Fruit fly (Drosophila melanogaster): Measurements from ENCODE around the gene CG17544.
A peak's percentile ranks its signal among the peaks of the same experiment; 100 is the strongest.

CG17544 gene

DNA sequence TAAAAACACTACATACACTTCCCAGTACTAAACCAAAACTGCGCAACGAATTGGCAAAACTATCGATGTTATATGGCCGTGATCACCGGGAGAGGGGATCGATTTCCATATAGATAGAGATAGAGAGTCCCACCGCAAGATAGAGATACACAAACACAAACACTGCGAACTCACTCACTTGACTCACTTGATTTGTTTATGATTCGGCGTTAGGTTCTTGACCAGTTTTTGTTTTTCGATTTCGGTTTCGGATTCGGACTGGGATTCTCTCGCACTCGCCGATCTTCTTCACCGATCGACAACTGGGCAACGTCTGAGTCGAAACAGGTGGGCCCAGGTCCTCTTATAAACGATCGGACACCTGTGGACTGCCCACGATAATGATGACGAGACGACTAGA, 8.5 kb downstream of the CG17544 start, which contains the start of gene CG17549 (continued):
- TF ChIP-seq NC2β (GFP tag; optimal IDR thresholded peaks at IDR 0.05) (no peak), CG4328 (GFP tag; optimal IDR thresholded peaks at IDR 0.05) (no peak), CG9817 (tag; optimal IDR thresholded peaks at IDR 0.05) (no peak), CG10147 (GFP tag; optimal IDR thresholded peaks at IDR 0.05) (no peak), Deaf1 (tag; optimal IDR thresholded peaks at IDR 0.05) (peak; percentile 72), CG9932 (GFP tag; IDR thresholded peaks at IDR 0.05) (0 out of 2 replicates have a peak, but pooled peaks have one; percentile 23), sug (tag; optimal IDR thresholded peaks at IDR 0.05) (peak; percentile 58), btn (GFP tag; optimal IDR thresholded peaks at IDR 0.05) (no peak), HLH4C (GFP tag; IDR thresholded peaks at IDR 0.05; ENCODE audit: partially characterized antibody) (no peak), lab (GFP tag; optimal IDR thresholded peaks at IDR 0.05) (peak; percentile 6), bbx (GFP tag; IDR thresholded peaks at IDR 0.05; ENCODE audit: partially characterized antibody) (0 out of 2 replicates have a peak, but pooled peaks have one; percentile 17), twi (tag; optimal IDR thresholded peaks at IDR 0.05) (no peak), zen (tag; optimal IDR thresholded peaks at IDR 0.05) (no peak), stc (GFP tag; IDR thresholded peaks at IDR 0.05) (no peak), B-H2 (GFP tag; optimal IDR thresholded peaks at IDR 0.05) (peak; percentile 48), z (GFP tag; IDR thresholded peaks at IDR 0.05) (peak; percentile 84), CG30403 (GFP tag; optimal IDR thresholded peaks at IDR 0.05) (no peak), CG13775 (GFP tag; optimal IDR thresholded peaks at IDR 0.05) (no peak), mirr (GFP tag; optimal IDR thresholded peaks at IDR 0.05) (peak; percentile 13), Dref (GFP tag; IDR thresholded peaks at IDR 0.05) (no peak), CG34376 (GFP tag; optimal IDR thresholded peaks at IDR 0.05) (peak; percentile 80), Ravus (GFP tag; IDR thresholded peaks at IDR 0.05) (no peak), kah (GFP tag; optimal IDR thresholded peaks at IDR 0.05) (no peak), Trl (optimal IDR thresholded peaks at IDR 0.05) (peak in 1 of 2 experiments; percentile 45), Trl (GFP tag; optimal IDR thresholded peaks at IDR 0.05) (no peak), Mad (GFP tag; optimal IDR thresholded peaks at IDR 0.05) (no peak), CG6175 (GFP tag; IDR thresholded peaks at IDR 0.05) (no peak), CG13894 (tag; optimal IDR thresholded peaks at IDR 0.05) (peak; percentile 85), unc-4 (GFP tag; IDR thresholded peaks at IDR 0.05; ENCODE audit: partially characterized antibody) (no peak), Med (GFP tag) (peak; percentile 74), NFAT (GFP tag; IDR thresholded peaks at IDR 0.05) (0 out of 2 replicates have a peak, but pooled peaks have one; percentile 30)

- TF ChIP-seq salm (tag; optimal IDR thresholded peaks at IDR 0.05) (no peak), CG9437 (GFP tag; optimal IDR thresholded peaks at IDR 0.05) (no peak), sd (tag; optimal IDR thresholded peaks at IDR 0.05) (peak; percentile 27), CG13894 (tag; optimal IDR thresholded peaks at IDR 0.05) (peak; percentile 76), Med (GFP tag) (peak; percentile 48), HmgD (GFP tag; optimal IDR thresholded peaks at IDR 0.05) (no peak), chinmo (GFP tag; IDR thresholded peaks at IDR 0.05; ENCODE audit: partially characterized antibody) (no peak), CG31365 (tag; optimal IDR thresholded peaks at IDR 0.05) (no peak), vvl (GFP tag; IDR thresholded peaks at IDR 0.05) (peak; percentile 48; the same call in 1 of the 2 replicates), CG10565 (GFP tag; optimal IDR thresholded peaks at IDR 0.05) (no peak), CG17328 (GFP tag; IDR thresholded peaks at IDR 0.05) (no peak), dm (GFP tag; optimal IDR thresholded peaks at IDR 0.05) (no peak), CG6254 (GFP tag; optimal IDR thresholded peaks at IDR 0.05) (no peak), CG16815 (GFP tag; optimal IDR thresholded peaks at IDR 0.05) (no peak), knrl (GFP tag; IDR thresholded peaks at IDR 0.05; ENCODE audit: partially characterized antibody) (no peak), Rx (GFP tag; IDR thresholded peaks at IDR 0.05) (no peak), CG13123 (GFP tag; optimal IDR thresholded peaks at IDR 0.05) (no peak), pan (optimal IDR thresholded peaks at IDR 0.05) (no peak), pan (GFP tag; optimal IDR thresholded peaks at IDR 0.05 in 1 of 2, IDR thresholded peaks at IDR 0.05 in 1 of 2) (no peak), CG17612 (GFP tag; IDR thresholded peaks at IDR 0.05) (no peak), Ets97D (GFP tag; optimal IDR thresholded peaks at IDR 0.05) (no peak), CG8089 (GFP tag; optimal IDR thresholded peaks at IDR 0.05) (no peak), oc (tag; optimal IDR thresholded peaks at IDR 0.05) (no peak), CG7357 (GFP tag; IDR thresholded peaks at IDR 0.05) (no peak)
These were observed 9.3 kb downstream of the CG17544 start for dm6 chr2L:19388966-19389365.
